Worm (Caenorhabditis elegans) whole organism, mixed stage, embryonic: ENCODE measurements around the gene hpo-31.

Source experiments
- blmp-1 ChIP-seq: fragments of 150-350 bp; optimal IDR thresholded peaks from 2 replicates; lab custom pipeline; 2014; ENCODE audit warnings: missing biosample characterization, missing genetic modification characterization
- ces-1 ChIP-seq: fragments of 150-350 bp; optimal IDR thresholded peaks from 2 replicates; lab custom pipeline; 2014; ENCODE audit warnings: missing biosample characterization, missing genetic modification reagents, missing genetic modification characterization
- drap-1 ChIP-seq: fragments of 200-800 bp; sonication (Bioruptor generic); optimal IDR thresholded peaks from 3 replicates; lab custom pipeline; 2018; ENCODE audit warnings: mild to moderate bottlenecking, missing genetic modification characterization, missing compliant biosample characterization

DNA sequence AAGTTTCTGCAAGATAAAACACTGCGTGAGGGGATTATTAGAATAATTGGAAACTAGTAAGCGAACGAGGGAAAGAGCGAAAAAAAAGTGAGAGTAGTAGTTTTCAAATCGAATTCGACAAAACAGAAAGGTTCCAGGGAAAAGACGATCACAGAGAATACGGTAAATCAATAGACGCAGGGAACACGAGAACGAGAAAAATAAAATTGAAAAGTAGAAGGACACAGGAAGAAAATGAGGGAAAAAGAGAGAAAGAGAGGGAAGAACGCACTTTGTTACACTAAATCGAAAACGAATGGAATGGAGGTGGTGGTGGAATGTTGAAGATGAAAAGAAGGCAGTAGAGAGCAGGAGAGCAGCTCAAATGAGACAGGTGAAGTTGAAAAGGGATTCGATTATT lies 15.6 kb upstream of the hpo-31 start, which contains the start of gene swan-1:
- no peak for TF ChIP-seq drap-1 (GFP tag; lab: Kevin White, UChicago)
- no peak for TF ChIP-seq blmp-1 (tag; lab: Kevin White, UChicago)
- TF ChIP-seq ces-1: no peak
